Fruit fly (Drosophila melanogaster) whole organism, embryonic: ENCODE data around the gene CG6839.

Experiments used
- ATbp ChIP-seq: fragments of 200-800 bp; sonication (Bioruptor generic); optimal IDR thresholded peaks from 2 replicates; lab custom pipeline; 2017; ENCODE audit warnings: missing biosample characterization, mild to moderate bottlenecking, missing genetic modification characterization, missing genetic modification reagents
- Abd-B ChIP-seq: fragments of 200-800 bp; sonication (Bioruptor generic); optimal IDR thresholded peaks from 2 replicates; lab custom pipeline; 2018; ENCODE audit warnings: missing biosample characterization, mild to moderate bottlenecking, missing genetic modification characterization, moderate library complexity
- Aef1 ChIP-seq: fragments of 200-800 bp; sonication (Bioruptor generic); IDR thresholded peaks from 3 replicates; pipeline ENCODE4 v1.3.6; 2022; ENCODE audit warnings: missing biosample characterization, missing genetic modification characterization
- Atf-2 ChIP-seq: fragments of 200-800 bp; sonication (Bioruptor generic); optimal IDR thresholded peaks from 2 replicates; lab custom pipeline; 2016; ENCODE audit warnings: missing biosample characterization, missing genetic modification characterization
- CG11247 ChIP-seq: fragments of 200-800 bp; sonication (Bioruptor generic); IDR thresholded peaks from 2 replicates; pipeline ENCODE4 v1.3.6; 2022; ENCODE audit warnings: missing biosample characterization, missing genetic modification characterization
- CG12219 ChIP-seq: fragments of 200-800 bp; sonication (Bioruptor generic); optimal IDR thresholded peaks from 3 replicates; lab custom pipeline; 2018; ENCODE audit warnings: missing biosample characterization, mild to moderate bottlenecking, missing genetic modification characterization
- CG12391 ChIP-seq: fragments of 200-800 bp; sonication (Bioruptor generic); optimal IDR thresholded peaks from 3 replicates; lab custom pipeline; 2018; ENCODE audit warnings: missing biosample characterization, mild to moderate bottlenecking, missing genetic modification characterization, moderate library complexity
- CG13123 ChIP-seq: fragments of 200-800 bp; sonication (Bioruptor generic); optimal IDR thresholded peaks from 2 replicates; lab custom pipeline; 2016; ENCODE audit warnings: missing biosample characterization, missing genetic modification characterization
- CG14710 ChIP-seq: fragments of 200-800 bp; sonication (Bioruptor generic); optimal IDR thresholded peaks from 3 replicates; lab custom pipeline; 2019; ENCODE audit warnings: missing biosample characterization, mild to moderate bottlenecking, missing genetic modification characterization, moderate library complexity
- CG15514 ChIP-seq: fragments of 200-800 bp; sonication (Bioruptor generic); optimal IDR thresholded peaks from 3 replicates; lab custom pipeline; 2017; ENCODE audit warnings: missing biosample characterization, missing genetic modification characterization, mild to moderate bottlenecking, moderate library complexity, missing genetic modification reagents
- CG17912 ChIP-seq: fragments of 200-800 bp; sonication (Bioruptor generic); optimal IDR thresholded peaks from 2 replicates; lab custom pipeline; 2018; ENCODE audit warnings: missing biosample characterization, mild to moderate bottlenecking, missing genetic modification characterization
- CG1792 ChIP-seq: fragments of 200-800 bp; sonication (Bioruptor generic); optimal IDR thresholded peaks from 2 replicates; lab custom pipeline; 2016; ENCODE audit warnings: missing biosample characterization, missing genetic modification characterization
- CG18619 ChIP-seq: fragments of 200-800 bp; sonication (Bioruptor generic); optimal IDR thresholded peaks from 3 replicates; lab custom pipeline; 2017; ENCODE audit warnings: missing biosample characterization, mild to moderate bottlenecking, missing genetic modification characterization
- CG2120 ChIP-seq: fragments of 200-800 bp; sonication (Bioruptor generic); optimal IDR thresholded peaks from 3 replicates; lab custom pipeline; 2016; ENCODE audit warnings: missing biosample characterization, missing genetic modification characterization
- CG32772 ChIP-seq: fragments of 200-800 bp; sonication (Bioruptor generic); IDR thresholded peaks from 2 replicates; pipeline ENCODE4 v1.3.6; 2022; ENCODE audit warnings: missing biosample characterization, missing genetic modification characterization
- CG34224 ChIP-seq: fragments of 200-800 bp; sonication (Bioruptor generic); IDR thresholded peaks from 3 replicates; pipeline ENCODE4 v1.3.6; 2022; ENCODE audit warnings: missing biosample characterization, missing genetic modification characterization; ENCODE audit not compliant: partially characterized antibody
- CG3847 ChIP-seq: fragments of 200-800 bp; sonication (Bioruptor generic); IDR thresholded peaks from 2 replicates; pipeline ENCODE4 v1.3.6; 2022; ENCODE audit warnings: missing biosample characterization, missing genetic modification characterization
- CG8478 ChIP-seq: fragments of >200 bp; optimal IDR thresholded peaks from 2 replicates; lab custom pipeline; 2018
- CG9215 ChIP-seq: fragments of 200-800 bp; sonication (Bioruptor generic); IDR thresholded peaks from 2 replicates; pipeline ENCODE4 v1.3.6; 2022; ENCODE audit warnings: missing biosample characterization, missing genetic modification characterization
- Dll ChIP-seq: fragments of 200-800 bp; sonication (Bioruptor generic); IDR thresholded peaks from 4 replicates; pipeline ENCODE4 v1.3.6; 2022; ENCODE audit warnings: missing biosample characterization, missing genetic modification characterization; ENCODE audit not compliant: partially characterized antibody
- E2f1 ChIP-seq: fragments of 200-800 bp; sonication (Bioruptor generic); IDR thresholded peaks from 2 replicates; pipeline ENCODE4 v1.3.6; 2022; ENCODE audit warnings: missing biosample characterization, missing genetic modification characterization
- Hmr ChIP-seq: fragments of 200-800 bp; sonication (Bioruptor generic); optimal IDR thresholded peaks from 3 replicates; lab custom pipeline; 2017; ENCODE audit warnings: mild to moderate bottlenecking, missing biosample characterization, missing genetic modification reagents, missing genetic modification characterization
- MESR4 ChIP-seq: fragments of 200-800 bp; sonication (Bioruptor generic); optimal IDR thresholded peaks from 2 replicates; lab custom pipeline; 2018; ENCODE audit warnings: missing biosample characterization, mild to moderate bottlenecking, missing genetic modification characterization, moderate library complexity
- Nf-YB ChIP-seq: fragments of 200-800 bp; sonication (Bioruptor generic); optimal IDR thresholded peaks from 3 replicates; lab custom pipeline; 2019; ENCODE audit warnings: missing biosample characterization, mild to moderate bottlenecking, missing genetic modification characterization, moderate library complexity
- PHDP ChIP-seq: fragments of 200-800 bp; sonication (Bioruptor generic); optimal IDR thresholded peaks from 3 replicates; lab custom pipeline; 2018; ENCODE audit warnings: missing biosample characterization, mild to moderate bottlenecking, missing genetic modification characterization, moderate library complexity
- Pdp1 ChIP-seq, 2 experiments: fragments of 200-800 bp; sonication (Bioruptor generic); optimal IDR thresholded peaks; 3 replicates each; lab custom pipeline; 2016; ENCODE audit warnings: missing biosample characterization in 2 of 2, missing genetic modification characterization in 2 of 2, mild to moderate bottlenecking in 1 of 2, moderate library complexity in 1 of 2
- Scr ChIP-seq: fragments of 200-800 bp; sonication (Bioruptor generic); IDR thresholded peaks from 2 replicates; pipeline ENCODE4 v1.3.6; 2022; ENCODE audit warnings: missing biosample characterization, missing genetic modification characterization; ENCODE audit not compliant: partially characterized antibody
- Six4 ChIP-seq: fragments of 200-800 bp; sonication (Bioruptor generic); optimal IDR thresholded peaks from 2 replicates; lab custom pipeline; 2016; ENCODE audit warnings: missing biosample characterization, missing genetic modification characterization
- Spps ChIP-seq: fragments of 200-800 bp; sonication (Bioruptor generic); optimal IDR thresholded peaks from 2 replicates; lab custom pipeline; 2018; ENCODE audit warnings: missing biosample characterization, mild to moderate bottlenecking, missing genetic modification characterization
- Sry-β ChIP-seq: fragments of 200-800 bp; sonication (Bioruptor generic); optimal IDR thresholded peaks from 2 replicates; lab custom pipeline; 2018; ENCODE audit warnings: missing biosample characterization, mild to moderate bottlenecking, missing genetic modification characterization, moderate library complexity
- ab ChIP-seq: fragments of 200-800 bp; sonication (Bioruptor generic); optimal IDR thresholded peaks from 2 replicates; lab custom pipeline; 2016; ENCODE audit warnings: missing biosample characterization, missing genetic modification characterization
- caup ChIP-seq: fragments of 200-800 bp; sonication (Bioruptor generic); optimal IDR thresholded peaks from 3 replicates; lab custom pipeline; 2017; ENCODE audit warnings: missing biosample characterization, mild to moderate bottlenecking, missing genetic modification characterization, moderate library complexity; ENCODE audit not compliant: severe bottlenecking
- danr ChIP-seq: fragments of 200-800 bp; sonication (Bioruptor generic); IDR thresholded peaks from 2 replicates; pipeline ENCODE4 v1.3.6; 2022; ENCODE audit warnings: missing biosample characterization, missing genetic modification characterization
- dimm ChIP-seq: fragments of 200-800 bp; sonication (Bioruptor generic); IDR thresholded peaks from 2 replicates; pipeline ENCODE4 v1.3.6; 2022; ENCODE audit warnings: missing biosample characterization, missing genetic modification characterization
- disco-r ChIP-seq: fragments of 200-800 bp; sonication (Bioruptor generic); optimal IDR thresholded peaks from 2 replicates; lab custom pipeline; 2016; ENCODE audit warnings: missing biosample characterization, missing genetic modification characterization
- eve ChIP-seq, 2 experiments: fragments of >200 bp; optimal IDR thresholded peaks; 2 replicates each; lab custom pipeline; 2017; ENCODE audit warnings: missing biosample characterization in 2 of 2, missing genetic modification characterization in 2 of 2
- fd96Cb ChIP-seq: fragments of 200-800 bp; sonication (Bioruptor generic); optimal IDR thresholded peaks from 2 replicates; lab custom pipeline; 2018; ENCODE audit warnings: missing biosample characterization, mild to moderate bottlenecking, missing genetic modification characterization, moderate library complexity
- gce ChIP-seq: fragments of 200-800 bp; sonication (Bioruptor generic); IDR thresholded peaks from 3 replicates; pipeline ENCODE4 v1.3.6; 2022; ENCODE audit warnings: missing biosample characterization, missing genetic modification characterization
- h ChIP-seq: fragments of >200 bp; optimal IDR thresholded peaks from 2 replicates; lab custom pipeline; 2017
- inv ChIP-seq: fragments of 200-800 bp; sonication (Bioruptor generic); IDR thresholded peaks from 2 replicates; pipeline ENCODE4 v1.3.6; 2022; ENCODE audit warnings: missing biosample characterization, missing genetic modification characterization; ENCODE audit not compliant: partially characterized antibody
- mld ChIP-seq: fragments of 200-800 bp; sonication (Bioruptor generic); IDR thresholded peaks from 3 replicates; pipeline ENCODE4 v1.3.6; 2022; ENCODE audit warnings: missing biosample characterization, missing genetic modification characterization; ENCODE audit not compliant: partially characterized antibody
- p53 ChIP-seq: fragments of 200-800 bp; sonication (Bioruptor generic); optimal IDR thresholded peaks from 2 replicates; lab custom pipeline; 2016; ENCODE audit warnings: missing biosample characterization, missing genetic modification characterization
- phol ChIP-seq: fragments of 200-800 bp; sonication (Bioruptor generic); optimal IDR thresholded peaks from 3 replicates; lab custom pipeline; 2018; ENCODE audit warnings: missing biosample characterization, mild to moderate bottlenecking, missing genetic modification characterization, moderate library complexity
- slbo ChIP-seq: fragments of 200-800 bp; sonication (Bioruptor generic); IDR thresholded peaks from 2 replicates; pipeline ENCODE4 v1.3.6; 2022; ENCODE audit warnings: missing biosample characterization, missing genetic modification characterization
- so ChIP-seq: fragments of 200-800 bp; sonication (Bioruptor generic); IDR thresholded peaks from 3 replicates; pipeline ENCODE4 v1.3.6; 2022; ENCODE audit warnings: missing biosample characterization, missing genetic modification characterization
- tio ChIP-seq: fragments of 200-800 bp; sonication (Bioruptor generic); optimal IDR thresholded peaks from 2 replicates; lab custom pipeline; 2017; ENCODE audit warnings: missing biosample characterization, missing genetic modification characterization, inconsistent platforms
- twi ChIP-seq: fragments of 200-800 bp; optimal IDR thresholded peaks from 2 replicates; lab custom pipeline; 2019; ENCODE audit warnings: missing biosample characterization, mild to moderate bottlenecking, missing genetic modification characterization, moderate library complexity
- usp ChIP-seq: fragments of >200 bp; optimal IDR thresholded peaks from 2 replicates; lab custom pipeline; 2017; ENCODE audit warnings: missing biosample characterization, missing genetic modification characterization
- wor ChIP-seq: fragments of 200-800 bp; sonication (Bioruptor generic); IDR thresholded peaks from 2 replicates; pipeline ENCODE4 v1.3.6; 2022; ENCODE audit warnings: missing biosample characterization, missing genetic modification characterization

CG6839 gene

dm6 chr3L:18890283-18891175, 26.9 kb upstream of the CG6839 start, which contains the start of gene CG3961 (continued):
- TF ChIP-seq CG9215 (GFP tag; lab: Robert Waterston, UW) = peak; percentile 91
- TF ChIP-seq Aef1 = peak; percentile 84
- peak; percentile 98 for TF ChIP-seq Spps (tag; lab: Kevin White, UChicago)
- peak; percentile 31 for TF ChIP-seq MESR4
- TF ChIP-seq mld (GFP tag; lab: Robert Waterston, UW) = no peak
- TF ChIP-seq PHDP (tag; lab: Kevin White, UChicago) = peak; percentile 97
- TF ChIP-seq twi = peak; percentile 96
- peak; percentile 39 for TF ChIP-seq ab
- TF ChIP-seq eve (GFP tag; optimal IDR thresholded peaks at IDR 0.05; lab: Kevin White, UChicago) = peak; percentile 58 to 100
- peak; percentile 72 for TF ChIP-seq Sry-β (GFP tag; lab: Kevin White, UChicago)
- TF ChIP-seq h (lab: Kevin White, UChicago) = no peak
- no peak for TF ChIP-seq Scr (GFP tag; lab: Robert Waterston, UW)
- peak; percentile 90 for TF ChIP-seq E2f1
- TF ChIP-seq slbo (GFP tag; lab: Robert Waterston, UW) = peak; percentile 88
- TF ChIP-seq p53 (GFP tag; lab: Kevin White, UChicago) = no peak
- TF ChIP-seq caup (GFP tag; lab: Kevin White, UChicago) = peak; percentile 94
- TF ChIP-seq CG8478 (lab: Kevin White, UChicago) = no peak
- peak; percentile 68 for TF ChIP-seq disco-r
- TF ChIP-seq dimm = peak; percentile 79
- peak; percentile 88 for TF ChIP-seq Atf-2 (GFP tag; lab: Kevin White, UChicago)
- TF ChIP-seq CG13123 (GFP tag; lab: Kevin White, UChicago) = peak; percentile 93
- TF ChIP-seq phol (tag; lab: Kevin White, UChicago) = peak; percentile 99
- peak; percentile 88 to 89 for TF ChIP-seq Pdp1 (GFP tag; optimal IDR thresholded peaks at IDR 0.05; lab: Kevin White, UChicago)
- TF ChIP-seq CG11247 (GFP tag; lab: Robert Waterston, UW) = peak; percentile 65
- TF ChIP-seq wor (GFP tag; lab: Robert Waterston, UW) = peak; percentile 95
- peak; percentile 93 for TF ChIP-seq CG32772 (GFP tag; lab: Robert Waterston, UW)
- peak; percentile 98 for TF ChIP-seq CG14710 (tag; lab: Kevin White, UChicago)
- TF ChIP-seq danr (GFP tag; lab: Robert Waterston, UW) = peak; percentile 90
- TF ChIP-seq Six4 (GFP tag; lab: Kevin White, UChicago) = peak; percentile 96
- TF ChIP-seq CG12391 = peak; percentile 99
- peak; percentile 74; the same call in 1 of the 3 replicates for TF ChIP-seq gce (GFP tag; lab: Robert Waterston, UW)
- TF ChIP-seq Dll (GFP tag; lab: Robert Waterston, UW) = no peak
- TF ChIP-seq so (GFP tag; lab: Robert Waterston, UW) = peak; percentile 95
- peak; percentile 92 for TF ChIP-seq CG2120
- peak; percentile 13 for TF ChIP-seq CG17912 (GFP tag; lab: Kevin White, UChicago)
- TF ChIP-seq CG18619 (GFP tag; lab: Kevin White, UChicago) = peak; percentile 98
- TF ChIP-seq CG15514 (GFP tag; lab: Kevin White, UChicago) = peak; percentile 81
- peak; percentile 88 for TF ChIP-seq CG3847 (GFP tag; lab: Robert Waterston, UW)
- peak; percentile 95 for TF ChIP-seq CG12219 (GFP tag; lab: Kevin White, UChicago)
- TF ChIP-seq Hmr (GFP tag; lab: Kevin White, UChicago) = peak; percentile 98
- no peak for TF ChIP-seq usp
- TF ChIP-seq fd96Cb (tag; lab: Kevin White, UChicago) = peak; percentile 98
- TF ChIP-seq Nf-YB = peak; percentile 89
- peak; percentile 8; the same call in 1 of the 3 replicates for TF ChIP-seq CG34224 (GFP tag; lab: Robert Waterston, UW)
- TF ChIP-seq Abd-B = peak; percentile 97
- TF ChIP-seq CG1792 (GFP tag; lab: Kevin White, UChicago) = peak; percentile 63
- peak; percentile 96 for TF ChIP-seq ATbp (GFP tag; lab: Kevin White, UChicago)
- no peak for TF ChIP-seq inv
- TF ChIP-seq tio (GFP tag; lab: Kevin White, UChicago) = peak; percentile 99
